Fruit fly (Drosophila melanogaster) whole organism, adult: Measurements from ENCODE around the gene SecCl.
A peak's percentile ranks its signal among the peaks of the same experiment; 100 is the strongest.

ENCODE experiments used
- CG11617 ChIP-seq: fragments of 200-800 bp; sonication (Bioruptor generic); optimal IDR thresholded peaks from 2 replicates; lab custom pipeline; 2017; ENCODE audit warnings: mild to moderate bottlenecking, missing biosample characterization, missing genetic modification reagents, missing genetic modification characterization
- CG12768 ChIP-seq: fragments of 200-800 bp; sonication (Bioruptor generic); optimal IDR thresholded peaks from 2 replicates; lab custom pipeline; 2017; ENCODE audit warnings: missing biosample characterization, missing genetic modification characterization, mild to moderate bottlenecking, moderate library complexity, missing genetic modification reagents
- CG7045 ChIP-seq: fragments of 200-800 bp; sonication (Bioruptor generic); optimal IDR thresholded peaks from 2 replicates; lab custom pipeline; 2017; ENCODE audit warnings: missing biosample characterization, mild to moderate bottlenecking, missing genetic modification characterization
- toe ChIP-seq: fragments of 200-800 bp; sonication (Bioruptor generic); optimal IDR thresholded peaks from 2 replicates; lab custom pipeline; 2016; ENCODE audit warnings: missing biosample characterization, missing genetic modification characterization

DNA sequence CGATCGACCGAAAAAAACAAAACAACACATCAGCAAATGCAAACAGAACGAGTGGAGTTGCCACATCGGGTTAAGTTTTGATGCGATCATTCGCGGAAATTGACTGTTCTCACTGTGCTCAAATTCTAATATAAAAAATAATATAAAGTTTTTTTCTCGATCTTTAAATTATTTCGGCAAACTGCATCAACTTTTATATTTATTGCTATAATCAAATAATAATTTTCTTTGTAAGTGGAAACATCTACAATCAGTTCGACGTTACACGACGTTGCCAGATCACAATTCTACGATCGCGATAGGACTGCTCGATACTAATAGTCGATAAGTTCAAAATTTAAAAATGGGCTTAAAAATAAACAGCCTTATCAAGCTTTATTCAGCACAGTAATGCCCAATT lies 41.1 kb upstream of the SecCl start, which contains the start of gene Gorab:
- peak; percentile 4 for TF ChIP-seq CG12768 (GFP tag; lab: Kevin White, UChicago)
- peak; percentile 73 for TF ChIP-seq CG7045 (GFP tag; lab: Kevin White, UChicago)
- peak; percentile 76 for TF ChIP-seq toe (GFP tag; lab: Kevin White, UChicago)
- TF ChIP-seq CG11617 = peak; percentile 74
